Worm (Caenorhabditis elegans): ENCODE data around the gene C45B11.8.

- TF ChIP-seq ceh-36 (tag; optimal IDR thresholded peaks at IDR 0.05) (no peak), pes-1 (GFP tag; IDR thresholded peaks at IDR 0.05) (no peak), B0310.2 (tag; optimal IDR thresholded peaks at IDR 0.05) (no peak), ceh-13 (GFP tag; optimal IDR thresholded peaks at IDR 0.05) (no peak), hmbx-1 (tag; optimal IDR thresholded peaks at IDR 0.05) (no peak), tbx-37 (GFP tag; conservative IDR thresholded peaks at IDR 0.05) (no peak), aly-1 (tag; optimal IDR thresholded peaks at IDR 0.05) (no peak), ets-7 (tag; optimal IDR thresholded peaks at IDR 0.05) (no peak), tra-4 (tag; optimal IDR thresholded peaks at IDR 0.05) (no peak), ama-1 (optimal IDR thresholded peaks at IDR 0.05) (no peak), sea-1 (GFP tag; conservative IDR thresholded peaks at IDR 0.05) (no peak), scrt-1 (GFP tag; IDR thresholded peaks at IDR 0.05) (no peak), hmg-4 (GFP tag; optimal IDR thresholded peaks at IDR 0.05) (no peak), hnd-1 (tag; optimal IDR thresholded peaks at IDR 0.05) (no peak)
Observed at ce11 chrV:11065513-11065912, 24.9 kb downstream of the C45B11.8 start, which contains the start of gene nlp-80.

All from whole organism, early embryonic.